Fruit fly (Drosophila melanogaster): Measurements from ENCODE around the gene Sfp24Bc.
A peak's percentile ranks its signal among the peaks of the same experiment; 100 is the strongest.

The Sfp24Bc gene

DNA sequence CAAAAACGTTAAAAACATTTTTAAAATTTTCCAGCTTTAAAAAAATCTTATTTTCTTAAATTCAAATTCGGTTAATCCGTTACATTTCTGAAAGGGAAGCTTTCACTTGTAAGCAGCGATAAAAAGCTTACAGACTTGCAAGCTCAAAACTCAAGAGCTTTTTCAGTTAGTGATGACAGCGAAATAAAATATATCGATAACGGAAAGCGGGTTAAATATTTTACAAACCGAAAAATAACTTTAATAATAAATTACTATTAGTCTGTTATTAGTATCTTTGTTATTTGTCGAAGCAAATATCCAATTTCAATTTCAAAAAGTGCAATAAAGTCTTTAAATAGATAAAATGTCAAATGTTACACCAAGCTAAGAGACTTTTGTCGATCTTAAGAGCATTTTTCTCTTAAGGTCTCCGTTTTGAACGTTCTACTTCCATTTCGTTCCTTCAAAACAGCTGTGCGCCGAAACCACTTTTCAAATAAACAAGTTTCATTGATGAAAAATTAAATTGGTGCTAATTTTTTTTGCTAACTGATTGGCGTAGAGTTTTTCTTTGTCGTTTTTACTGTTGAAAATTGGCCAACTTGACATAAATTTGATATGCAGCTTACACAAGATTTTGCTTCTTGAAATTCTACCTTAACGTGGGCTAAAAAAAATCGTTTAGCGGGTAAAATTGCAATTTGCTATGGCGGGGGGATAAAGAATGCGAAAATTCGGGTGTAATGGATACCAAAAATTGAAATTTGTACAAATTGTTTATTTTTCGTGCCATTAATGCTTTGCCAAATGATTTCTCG, 22.0 kb downstream of the Sfp24Bc start (continued):
- peak; percentile 40; the same call in 1 of the 2 replicates for TF ChIP-seq Bgb (GFP tag; IDR thresholded peaks at IDR 0.05; ENCODE audit: partially characterized antibody)
- no peak for TF ChIP-seq Dad (GFP tag; optimal IDR thresholded peaks at IDR 0.05)
- TF ChIP-seq jigr1 (GFP tag; IDR thresholded peaks at IDR 0.05): no peak
- peak; percentile 23; the same call in 1 of the 3 replicates for TF ChIP-seq knrl (GFP tag; IDR thresholded peaks at IDR 0.05; ENCODE audit: partially characterized antibody)
- TF ChIP-seq Hey (tag; optimal IDR thresholded peaks at IDR 0.05): no peak
- no peak for TF ChIP-seq aop (GFP tag; IDR thresholded peaks at IDR 0.05)
- no peak for TF ChIP-seq sc (optimal IDR thresholded peaks at IDR 0.05)
- TF ChIP-seq sc (GFP tag; optimal IDR thresholded peaks at IDR 0.05): no peak
- TF ChIP-seq Dfd (GFP tag; optimal IDR thresholded peaks at IDR 0.05): no peak
- peak; percentile 11 for TF ChIP-seq gcm (GFP tag; optimal IDR thresholded peaks at IDR 0.05)
- TF ChIP-seq CG5953 (GFP tag; IDR thresholded peaks at IDR 0.05): no peak
- TF ChIP-seq Drgx (GFP tag; IDR thresholded peaks at IDR 0.05): no peak
- TF ChIP-seq NfI (GFP tag; optimal IDR thresholded peaks at IDR 0.05): no peak
- TF ChIP-seq Abd-B (GFP tag; optimal IDR thresholded peaks at IDR 0.05): no peak
- TF ChIP-seq dan (GFP tag; IDR thresholded peaks at IDR 0.05): no peak
- TF ChIP-seq CG11247 (GFP tag; IDR thresholded peaks at IDR 0.05): no peak
- no peak for TF ChIP-seq cato (GFP tag; optimal IDR thresholded peaks at IDR 0.05; ENCODE audit: borderline replicate concordance)
- no peak for TF ChIP-seq CG31388 (GFP tag; optimal IDR thresholded peaks at IDR 0.05)
- no peak for TF ChIP-seq Ets97D (GFP tag; optimal IDR thresholded peaks at IDR 0.05)
- no peak for TF ChIP-seq CG9215 (GFP tag; IDR thresholded peaks at IDR 0.05)
- peak; percentile 21 to 41 for TF ChIP-seq Trl (optimal IDR thresholded peaks at IDR 0.05)
- no peak for TF ChIP-seq Trl (GFP tag; optimal IDR thresholded peaks at IDR 0.05)
- no peak for TF ChIP-seq NC2β (GFP tag; optimal IDR thresholded peaks at IDR 0.05)
- no peak for TF ChIP-seq CG10209 (GFP tag; optimal IDR thresholded peaks at IDR 0.05)
- peak; percentile 89 for TF ChIP-seq CG3163 (GFP tag; optimal IDR thresholded peaks at IDR 0.05)
- no peak for TF ChIP-seq Atf3 (GFP tag; optimal IDR thresholded peaks at IDR 0.05)
- TF ChIP-seq Atf6 (GFP tag; IDR thresholded peaks at IDR 0.05): no peak
- no peak for TF ChIP-seq otp (GFP tag; IDR thresholded peaks at IDR 0.05)
- no peak for TF ChIP-seq CG14965 (GFP tag; optimal IDR thresholded peaks at IDR 0.05; ENCODE audit: borderline replicate concordance)
- no peak for TF ChIP-seq tna (GFP tag; IDR thresholded peaks at IDR 0.05; ENCODE audit: partially characterized antibody)
- no peak for TF ChIP-seq unpg (GFP tag; optimal IDR thresholded peaks at IDR 0.05)
- TF ChIP-seq CG2202 (tag; optimal IDR thresholded peaks at IDR 0.05): no peak
- no peak for TF ChIP-seq crc (GFP tag; optimal IDR thresholded peaks at IDR 0.05)
- TF ChIP-seq CG10274 (GFP tag; optimal IDR thresholded peaks at IDR 0.05): no peak
- TF ChIP-seq Dll (GFP tag; IDR thresholded peaks at IDR 0.05; ENCODE audit: partially characterized antibody): peak; percentile 87
- TF ChIP-seq exex (tag; optimal IDR thresholded peaks at IDR 0.05): no peak
- TF ChIP-seq CHES-1-like (GFP tag; optimal IDR thresholded peaks at IDR 0.05): no peak
- no peak for TF ChIP-seq Hand (GFP tag; optimal IDR thresholded peaks at IDR 0.05)
- no peak for TF ChIP-seq CG14667 (GFP tag; IDR thresholded peaks at IDR 0.05)
- no peak for TF ChIP-seq NK7.1 (GFP tag; optimal IDR thresholded peaks at IDR 0.05)
- TF ChIP-seq Sry-δ (GFP tag; optimal IDR thresholded peaks at IDR 0.05): peak; percentile 50
- TF ChIP-seq Mad (GFP tag; optimal IDR thresholded peaks at IDR 0.05): no peak
- no peak for TF ChIP-seq CG5180 (GFP tag; optimal IDR thresholded peaks at IDR 0.05)
- TF ChIP-seq trh (GFP tag; optimal IDR thresholded peaks at IDR 0.05): no peak
- no peak for TF ChIP-seq CG4820 (GFP tag; optimal IDR thresholded peaks at IDR 0.05)
- TF ChIP-seq Dp (GFP tag; optimal IDR thresholded peaks at IDR 0.05): peak; percentile 31
- no peak for TF ChIP-seq emc (GFP tag; optimal IDR thresholded peaks at IDR 0.05)
- peak; percentile 28 for TF ChIP-seq gem (tag; optimal IDR thresholded peaks at IDR 0.05)
- peak; percentile 90 for TF ChIP-seq CG13287 (GFP tag; IDR thresholded peaks at IDR 0.05; ENCODE audit: partially characterized antibody)
- TF ChIP-seq B-H1 (GFP tag; IDR thresholded peaks at IDR 0.05): no peak
